Fruit fly (Drosophila melanogaster): Measurements from ENCODE around the gene CarT.

The CarT gene

DNA sequence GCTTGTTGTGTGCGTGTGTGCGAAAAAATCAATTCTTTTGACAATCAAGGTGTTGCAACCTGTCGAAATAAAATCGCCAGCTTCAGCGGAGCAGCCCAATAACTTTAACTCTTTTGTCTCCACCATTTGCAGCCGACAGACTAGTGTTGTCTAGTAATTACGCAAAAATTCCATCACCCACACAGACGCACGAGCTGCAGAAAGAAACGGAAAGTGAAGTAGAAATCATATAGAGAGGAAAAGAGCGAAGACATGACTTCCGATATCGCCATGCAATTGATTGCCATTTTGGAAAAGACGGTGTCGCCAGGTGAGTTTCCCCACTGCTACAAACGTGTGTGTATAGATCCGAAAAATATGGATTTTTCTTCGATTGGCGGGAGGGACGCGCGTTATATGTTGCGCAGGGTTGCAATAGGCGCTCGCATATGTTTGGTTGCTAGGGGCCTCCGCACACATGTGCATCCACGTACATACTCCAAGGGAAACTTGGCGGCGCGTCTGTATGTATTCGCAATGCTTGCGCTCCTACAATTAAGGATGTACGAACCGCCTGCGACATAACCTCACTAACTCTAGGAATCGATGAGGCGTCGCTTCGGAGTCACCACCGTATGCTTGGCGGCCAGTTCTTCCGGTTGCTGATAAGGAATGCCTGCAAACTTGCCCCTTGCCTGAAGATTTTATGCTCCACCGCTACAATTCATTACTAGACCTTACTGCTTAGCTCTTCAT, 5.2 kb upstream of the CarT start (continued):
- TF ChIP-seq CG17829 (tag; optimal IDR thresholded peaks at IDR 0.05) (no peak), CG31365 (tag; optimal IDR thresholded peaks at IDR 0.05) (no peak), CG6254 (GFP tag; optimal IDR thresholded peaks at IDR 0.05) (no peak), Asciz (GFP tag; optimal IDR thresholded peaks at IDR 0.05) (no peak), pita (GFP tag; optimal IDR thresholded peaks at IDR 0.05) (no peak), HmgZ (tag; optimal IDR thresholded peaks at IDR 0.05) (no peak), caup (GFP tag; optimal IDR thresholded peaks at IDR 0.05; ENCODE audit: severe bottlenecking) (no peak), unc-4 (GFP tag; IDR thresholded peaks at IDR 0.05; ENCODE audit: partially characterized antibody) (no peak), Tbp (GFP tag; optimal IDR thresholded peaks at IDR 0.05) (no peak), CG2116 (GFP tag; optimal IDR thresholded peaks at IDR 0.05) (peak; percentile 96), cad (GFP tag; optimal IDR thresholded peaks at IDR 0.05) (no peak), onecut (GFP tag; IDR thresholded peaks at IDR 0.05) (peak; percentile 63), wek (GFP tag; optimal IDR thresholded peaks at IDR 0.05) (no peak), CG4360 (GFP tag; IDR thresholded peaks at IDR 0.05) (no peak), CG13287 (GFP tag; IDR thresholded peaks at IDR 0.05; ENCODE audit: partially characterized antibody) (peak; percentile 8; the same call in 1 of the 2 replicates), ci (GFP tag; IDR thresholded peaks at IDR 0.05) (peak; percentile 58), Meics (GFP tag; optimal IDR thresholded peaks at IDR 0.05) (no peak), CG3065 (GFP tag; optimal IDR thresholded peaks at IDR 0.05) (no peak), E2f2 (GFP tag; IDR thresholded peaks at IDR 0.05) (peak; percentile 7; the same call in 1 of the 2 replicates), CG3281 (GFP tag; optimal IDR thresholded peaks at IDR 0.05) (peak; percentile 6), Dref (GFP tag; IDR thresholded peaks at IDR 0.05) (0 out of 2 replicates have a peak, but pooled peaks have one; percentile 28), chif (GFP tag; optimal IDR thresholded peaks at IDR 0.05) (no peak), br (optimal IDR thresholded peaks at IDR 0.05) (no peak), CG11456 (GFP tag; IDR thresholded peaks at IDR 0.05) (no peak), mld (GFP tag; IDR thresholded peaks at IDR 0.05; ENCODE audit: partially characterized antibody) (0 out of 3 replicates have a peak, but pooled peaks have one; percentile 26), Six4 (GFP tag; optimal IDR thresholded peaks at IDR 0.05) (no peak), YL-1 (GFP tag; optimal IDR thresholded peaks at IDR 0.05) (peak; percentile 14), CG2202 (tag; optimal IDR thresholded peaks at IDR 0.05) (no peak), CG6272 (GFP tag; IDR thresholded peaks at IDR 0.05) (no peak), HLH3B (GFP tag; IDR thresholded peaks at IDR 0.05) (no peak), ase (GFP tag; IDR thresholded peaks at IDR 0.05) (no peak), row (GFP tag; IDR thresholded peaks at IDR 0.05) (no peak), Atf3 (GFP tag; optimal IDR thresholded peaks at IDR 0.05) (no peak), MESR4 (GFP tag; optimal IDR thresholded peaks at IDR 0.05) (peak; percentile 38), Hmx (GFP tag; optimal IDR thresholded peaks at IDR 0.05) (no peak), CG10462 (GFP tag; optimal IDR thresholded peaks at IDR 0.05) (no peak), CG8388 (GFP tag; optimal IDR thresholded peaks at IDR 0.05) (no peak), CG15479 (GFP tag; optimal IDR thresholded peaks at IDR 0.05) (peak; percentile 52), CG18476 (GFP tag; optimal IDR thresholded peaks at IDR 0.05) (no peak), nerfin-1 (tag; optimal IDR thresholded peaks at IDR 0.05) (peak; percentile 84), fu2 (GFP tag; optimal IDR thresholded peaks at IDR 0.05) (no peak), CG9215 (GFP tag; IDR thresholded peaks at IDR 0.05) (no peak), Sry-δ (GFP tag; optimal IDR thresholded peaks at IDR 0.05) (no peak), Fer3 (tag; optimal IDR thresholded peaks at IDR 0.05) (no peak), CG1647 (GFP tag; optimal IDR thresholded peaks at IDR 0.05) (no peak), hkb (optimal IDR thresholded peaks at IDR 0.05) (no peak), hkb (GFP tag; IDR thresholded peaks at IDR 0.05) (no peak), CG7357 (GFP tag; IDR thresholded peaks at IDR 0.05) (no peak), MBD-R2 (GFP tag; IDR thresholded peaks at IDR 0.05) (peak; percentile 15; the same call in 1 of the 2 replicates), CG3726 (GFP tag; IDR thresholded peaks at IDR 0.05) (no peak), corto (GFP tag; optimal IDR thresholded peaks at IDR 0.05) (no peak)
